Fruit fly (Drosophila melanogaster) whole organism, prepupa: ENCODE measurements around the gene RpL8.

Experiments
- Blimp-1 ChIP-seq: fragments of 200-800 bp; sonication (Bioruptor generic); optimal IDR thresholded peaks from 3 replicates; lab custom pipeline; 2017; ENCODE audit warnings: missing biosample characterization, missing genetic modification characterization, mild to moderate bottlenecking, moderate library complexity, missing genetic modification reagents
- CG10631 ChIP-seq: fragments of 200-800 bp; sonication (Bioruptor generic); optimal IDR thresholded peaks from 2 replicates; lab custom pipeline; 2016; ENCODE audit warnings: missing biosample characterization, missing genetic modification characterization
- CG10669 ChIP-seq: fragments of 200-800 bp; sonication (Bioruptor generic); optimal IDR thresholded peaks from 3 replicates; lab custom pipeline; 2018; ENCODE audit warnings: missing biosample characterization, mild to moderate bottlenecking, missing genetic modification characterization, moderate library complexity
- CG11762 ChIP-seq: fragments of 200-800 bp; sonication (Bioruptor generic); optimal IDR thresholded peaks from 3 replicates; lab custom pipeline; 2016; ENCODE audit warnings: missing biosample characterization, missing genetic modification characterization; ENCODE audit not compliant: insufficient read depth
- CG11902 ChIP-seq: fragments of 200-800 bp; sonication (Bioruptor generic); optimal IDR thresholded peaks from 3 replicates; lab custom pipeline; 2016; ENCODE audit warnings: missing biosample characterization, missing genetic modification characterization
- CG15336 ChIP-seq: fragments of 200-800 bp; sonication (Bioruptor generic); IDR thresholded peaks from 2 replicates; pipeline ENCODE4 v1.3.6; 2022; ENCODE audit warnings: missing biosample characterization, missing genetic modification characterization
- CG16779 ChIP-seq: fragments of 200-800 bp; sonication (Bioruptor generic); optimal IDR thresholded peaks from 3 replicates; lab custom pipeline; 2017; ENCODE audit warnings: missing biosample characterization, mild to moderate bottlenecking, missing genetic modification characterization
- CG3032 ChIP-seq: fragments of 200-800 bp; optimal IDR thresholded peaks from 2 replicates; lab custom pipeline; 2019; ENCODE audit warnings: missing biosample characterization, mild to moderate bottlenecking, missing genetic modification characterization, moderate library complexity
- CG31627 ChIP-seq: fragments of 200-800 bp; sonication (Bioruptor generic); optimal IDR thresholded peaks from 3 replicates; lab custom pipeline; 2016; ENCODE audit warnings: missing biosample characterization, missing genetic modification characterization
- CG32006 ChIP-seq: fragments of 200-800 bp; sonication (Bioruptor generic); optimal IDR thresholded peaks from 3 replicates; lab custom pipeline; 2017; ENCODE audit warnings: missing biosample characterization, mild to moderate bottlenecking, missing genetic modification characterization
- CG34406 ChIP-seq: fragments of 200-800 bp; sonication (Bioruptor generic); optimal IDR thresholded peaks from 3 replicates; lab custom pipeline; 2016; ENCODE audit warnings: missing biosample characterization, missing genetic modification characterization
- CG3919 ChIP-seq: fragments of 200-800 bp; sonication (Bioruptor generic); optimal IDR thresholded peaks from 3 replicates; lab custom pipeline; 2016; ENCODE audit warnings: missing biosample characterization, missing genetic modification characterization
- CG4318 ChIP-seq: fragments of 200-800 bp; sonication (Bioruptor generic); optimal IDR thresholded peaks from 3 replicates; lab custom pipeline; 2017; ENCODE audit warnings: missing biosample characterization, mild to moderate bottlenecking, missing genetic modification characterization
- CG6163 ChIP-seq: fragments of 200-800 bp; sonication (Bioruptor generic); IDR thresholded peaks from 3 replicates; pipeline ENCODE4 v1.3.6; 2022; ENCODE audit warnings: missing biosample characterization, missing genetic modification characterization
- CG6276 ChIP-seq: fragments of 200-800 bp; sonication (Bioruptor generic); optimal IDR thresholded peaks from 2 replicates; lab custom pipeline; 2017; ENCODE audit warnings: missing biosample characterization, mild to moderate bottlenecking, missing genetic modification characterization
- CG6792 ChIP-seq: fragments of 200-800 bp; sonication (Bioruptor generic); optimal IDR thresholded peaks from 3 replicates; lab custom pipeline; 2016; ENCODE audit warnings: missing biosample characterization, missing genetic modification characterization
- CG6808 ChIP-seq: fragments of 200-800 bp; sonication (Bioruptor generic); optimal IDR thresholded peaks from 3 replicates; lab custom pipeline; 2017; ENCODE audit warnings: missing biosample characterization, missing genetic modification characterization, mild to moderate bottlenecking, moderate library complexity, missing genetic modification reagents
- CG6854 ChIP-seq: fragments of 200-800 bp; sonication (Bioruptor generic); optimal IDR thresholded peaks from 2 replicates; lab custom pipeline; 2017; ENCODE audit warnings: missing biosample characterization, mild to moderate bottlenecking, missing genetic modification characterization
- CG7368 ChIP-seq: fragments of 200-800 bp; sonication (Bioruptor generic); optimal IDR thresholded peaks from 3 replicates; lab custom pipeline; 2016; ENCODE audit warnings: missing biosample characterization, missing genetic modification characterization
- CG8119 ChIP-seq: fragments of 200-800 bp; sonication (Bioruptor generic); IDR thresholded peaks from 3 replicates; pipeline ENCODE4 v1.3.6; 2022; ENCODE audit warnings: missing biosample characterization, missing genetic modification characterization
- CG9139 ChIP-seq: fragments of 200-800 bp; sonication (Bioruptor generic); optimal IDR thresholded peaks from 3 replicates; lab custom pipeline; 2017; ENCODE audit warnings: missing biosample characterization, mild to moderate bottlenecking, missing genetic modification characterization
- Eip78C ChIP-seq: fragments of 200-800 bp; sonication (Bioruptor generic); peaks from one replicate; lab custom pipeline; 2016; ENCODE audit warnings: missing biosample characterization, missing genetic modification characterization
- Eip93F ChIP-seq: fragments of 200-800 bp; sonication (Bioruptor generic); optimal IDR thresholded peaks from 2 replicates; lab custom pipeline; 2016; ENCODE audit warnings: missing biosample characterization, mild to moderate bottlenecking, missing genetic modification characterization
- Ets21C ChIP-seq: fragments of 200-800 bp; sonication (Bioruptor generic); optimal IDR thresholded peaks from 3 replicates; lab custom pipeline; 2016; ENCODE audit warnings: missing biosample characterization, missing genetic modification characterization
- Ets96B ChIP-seq: fragments of 200-800 bp; optimal IDR thresholded peaks from 2 replicates; lab custom pipeline; 2019; ENCODE audit warnings: missing biosample characterization, mild to moderate bottlenecking, missing genetic modification characterization, moderate library complexity
- Gug ChIP-seq: fragments of 200-800 bp; sonication (Bioruptor generic); IDR thresholded peaks from 2 replicates; pipeline ENCODE4 v1.3.6; 2022; ENCODE audit warnings: missing biosample characterization, missing genetic modification characterization
- Hr38 ChIP-seq: sonication (Bioruptor generic); optimal IDR thresholded peaks from 2 replicates; lab custom pipeline; 2016; ENCODE audit warnings: missing biosample characterization, missing genetic modification characterization
- Hr39 ChIP-seq: fragments of 200-800 bp; sonication (Bioruptor generic); optimal IDR thresholded peaks from 2 replicates; lab custom pipeline; 2016; ENCODE audit warnings: missing biosample characterization, missing genetic modification characterization
- Lpt ChIP-seq: fragments of 200-800 bp; sonication (Bioruptor generic); optimal IDR thresholded peaks from 3 replicates; lab custom pipeline; 2016; ENCODE audit warnings: missing biosample characterization, missing genetic modification characterization
- Met ChIP-seq: fragments of 200-800 bp; sonication (Bioruptor generic); optimal IDR thresholded peaks from 3 replicates; lab custom pipeline; 2016; ENCODE audit warnings: missing biosample characterization, missing genetic modification characterization
- OdsH ChIP-seq: fragments of 200-800 bp; sonication (Bioruptor generic); optimal IDR thresholded peaks from 3 replicates; lab custom pipeline; 2016; ENCODE audit warnings: missing biosample characterization, missing genetic modification characterization
- Smox ChIP-seq: fragments of 200-800 bp; sonication (Bioruptor generic); optimal IDR thresholded peaks from 3 replicates; lab custom pipeline; 2016; ENCODE audit warnings: missing biosample characterization, missing genetic modification characterization
- Sox102F ChIP-seq: fragments of 200-800 bp; sonication (Bioruptor generic); optimal IDR thresholded peaks from 2 replicates; lab custom pipeline; 2016; ENCODE audit warnings: missing biosample characterization, mild to moderate bottlenecking, missing genetic modification characterization
- Sox14 ChIP-seq: fragments of 200-800 bp; sonication (Bioruptor generic); optimal IDR thresholded peaks from 3 replicates; lab custom pipeline; 2016; ENCODE audit warnings: missing biosample characterization, missing genetic modification characterization
- achi ChIP-seq: fragments of 200-800 bp; sonication (Bioruptor generic); optimal IDR thresholded peaks from 3 replicates; lab custom pipeline; 2016; ENCODE audit warnings: missing biosample characterization, missing genetic modification characterization
- cyc ChIP-seq: fragments of 200-800 bp; sonication (Bioruptor generic); optimal IDR thresholded peaks from 3 replicates; lab custom pipeline; 2016; ENCODE audit warnings: missing biosample characterization, missing genetic modification characterization
- dac ChIP-seq: fragments of 200-800 bp; sonication (Bioruptor generic); optimal IDR thresholded peaks from 2 replicates; lab custom pipeline; 2017; ENCODE audit warnings: missing biosample characterization, mild to moderate bottlenecking, missing genetic modification characterization
- dsx ChIP-seq: fragments of 200-800 bp; optimal IDR thresholded peaks from 3 replicates; lab custom pipeline; 2019; ENCODE audit warnings: missing biosample characterization, mild to moderate bottlenecking, missing genetic modification characterization, moderate library complexity; ENCODE audit not compliant: poor library complexity, severe bottlenecking
- eg ChIP-seq: fragments of 200-800 bp; sonication (Bioruptor generic); IDR thresholded peaks from 3 replicates; pipeline ENCODE4 v1.3.6; 2022; ENCODE audit warnings: missing biosample characterization, missing genetic modification characterization
- esn ChIP-seq: fragments of 200-800 bp; sonication (Bioruptor generic); optimal IDR thresholded peaks from 2 replicates; lab custom pipeline; 2016; ENCODE audit warnings: missing biosample characterization, mild to moderate bottlenecking, missing genetic modification characterization, moderate library complexity
- fd59A ChIP-seq: fragments of 200-800 bp; sonication (Bioruptor generic); optimal IDR thresholded peaks from 2 replicates; lab custom pipeline; 2017; ENCODE audit warnings: missing biosample characterization, mild to moderate bottlenecking, missing genetic modification characterization, missing genetic modification reagents
- fd85E ChIP-seq: fragments of 200-800 bp; sonication (Bioruptor generic); optimal IDR thresholded peaks from 3 replicates; lab custom pipeline; 2016; ENCODE audit warnings: missing biosample characterization, missing genetic modification characterization
- lz ChIP-seq: fragments of 200-800 bp; sonication (Bioruptor generic); optimal IDR thresholded peaks from 3 replicates; lab custom pipeline; 2016; ENCODE audit warnings: missing biosample characterization, missing genetic modification characterization
- net ChIP-seq: fragments of 200-800 bp; sonication (Bioruptor generic); optimal IDR thresholded peaks from 3 replicates; lab custom pipeline; 2016; ENCODE audit warnings: missing biosample characterization, missing genetic modification characterization
- salr ChIP-seq, 2 experiments: fragments of 200-800 bp; sonication (Bioruptor generic); optimal IDR thresholded peaks; 3 replicates each; lab custom pipeline; 2016 to 2018; ENCODE audit warnings: missing biosample characterization in 2 of 2, missing genetic modification characterization in 2 of 2, mild to moderate bottlenecking in 1 of 2
- spab ChIP-seq: fragments of 200-800 bp; sonication (Bioruptor generic); optimal IDR thresholded peaks from 2 replicates; lab custom pipeline; 2017; ENCODE audit warnings: missing biosample characterization, mild to moderate bottlenecking, missing genetic modification characterization, missing genetic modification reagents
- svp ChIP-seq: fragments of 200-800 bp; sonication (Bioruptor generic); peaks from one replicate; lab custom pipeline; 2016; ENCODE audit warnings: missing biosample characterization, missing genetic modification characterization
- topi ChIP-seq: fragments of 200-800 bp; sonication (Bioruptor generic); optimal IDR thresholded peaks from 3 replicates; lab custom pipeline; 2016; ENCODE audit warnings: missing biosample characterization, missing genetic modification characterization
- vri ChIP-seq: fragments of 200-800 bp; sonication (Bioruptor generic); optimal IDR thresholded peaks from 3 replicates; lab custom pipeline; 2016; ENCODE audit warnings: missing biosample characterization, mild to moderate bottlenecking, missing genetic modification characterization

Gene RpL8

dm6 chr3L:2570269-2570723, 17.0 kb upstream of the RpL8 start (continued):
- TF ChIP-seq CG6163 (peak; percentile 89), CG16779 (tag; lab: Kevin White, UChicago) (peak; percentile 44), CG3032 (tag; lab: Kevin White, UChicago) (peak; percentile 45), lz (GFP tag; lab: Kevin White, UChicago) (peak; percentile 87), Eip93F (peak; percentile 72), Gug (GFP tag; lab: Robert Waterston, UW) (peak; percentile 50; the same call in 1 of the 2 replicates), Lpt (GFP tag; lab: Kevin White, UChicago) (peak; percentile 58), Sox102F (GFP tag; lab: Kevin White, UChicago) (peak; percentile 90), Sox14 (GFP tag; lab: Kevin White, UChicago) (peak; percentile 83), topi (GFP tag; lab: Kevin White, UChicago) (peak; percentile 81), CG31627 (peak; percentile 81)

- peak; percentile 55 for TF ChIP-seq dac (GFP tag; lab: Kevin White, UChicago)
- peak; percentile 79 for TF ChIP-seq Eip78C (GFP tag; lab: Kevin White, UChicago)
- TF ChIP-seq esn (GFP tag; lab: Kevin White, UChicago) = no peak
- no peak for TF ChIP-seq CG34406 (GFP tag; lab: Kevin White, UChicago)
- TF ChIP-seq CG8119 = peak; percentile 80
- no peak for TF ChIP-seq Ets21C (GFP tag; lab: Kevin White, UChicago)
- peak; percentile 32 for TF ChIP-seq CG7368 (GFP tag; lab: Kevin White, UChicago)
- TF ChIP-seq CG15336 (GFP tag; lab: Robert Waterston, UW) = peak; percentile 79
- TF ChIP-seq CG31627 = no peak
- TF ChIP-seq fd85E (GFP tag; lab: Kevin White, UChicago) = no peak
- no peak for TF ChIP-seq CG4318 (GFP tag; lab: Kevin White, UChicago)
- TF ChIP-seq Ets96B (tag; lab: Kevin White, UChicago) = no peak
- no peak for TF ChIP-seq Met
- TF ChIP-seq CG10669 (GFP tag; lab: Kevin White, UChicago) = no peak
- TF ChIP-seq OdsH (GFP tag; lab: Kevin White, UChicago) = peak; percentile 53
- peak; percentile 24 for TF ChIP-seq CG11762 (GFP tag; lab: Kevin White, UChicago)
- TF ChIP-seq Gug (GFP tag; lab: Robert Waterston, UW) = peak; percentile 82
- TF ChIP-seq salr (GFP tag; optimal IDR thresholded peaks at IDR 0.05; lab: Kevin White, UChicago) = peak in 1 of 2 experiments; percentile 34
- TF ChIP-seq CG6792 (GFP tag; lab: Kevin White, UChicago) = no peak
- TF ChIP-seq CG11902 (GFP tag; lab: Kevin White, UChicago) = peak; percentile 41
- no peak for TF ChIP-seq Sox14 (GFP tag; lab: Kevin White, UChicago)
- no peak for TF ChIP-seq spab (GFP tag; lab: Kevin White, UChicago)
- TF ChIP-seq CG6854 = no peak
- TF ChIP-seq CG32006 (GFP tag; lab: Kevin White, UChicago) = peak; percentile 63
- TF ChIP-seq CG6163 = peak; percentile 79
- TF ChIP-seq Hr38 (GFP tag; lab: Kevin White, UChicago) = no peak
- TF ChIP-seq eg (GFP tag; lab: Robert Waterston, UW) = peak; percentile 89
- no peak for TF ChIP-seq dsx (GFP tag; lab: Kevin White, UChicago)
- TF ChIP-seq cyc (GFP tag; lab: Kevin White, UChicago) = peak; percentile 49
- TF ChIP-seq Sox102F (GFP tag; lab: Kevin White, UChicago) = no peak
- no peak for TF ChIP-seq lz (GFP tag; lab: Kevin White, UChicago)
- no peak for TF ChIP-seq CG6808 (GFP tag; lab: Kevin White, UChicago)
- TF ChIP-seq vri = no peak
- peak; percentile 37 for TF ChIP-seq achi (GFP tag; lab: Kevin White, UChicago)
- no peak for TF ChIP-seq Hr39 (GFP tag; lab: Kevin White, UChicago)
- TF ChIP-seq fd59A (GFP tag; lab: Kevin White, UChicago) = no peak
- no peak for TF ChIP-seq CG9139 (GFP tag; lab: Kevin White, UChicago)
- TF ChIP-seq CG3919 (GFP tag; lab: Kevin White, UChicago) = peak; percentile 69
- TF ChIP-seq CG10631 (GFP tag; lab: Kevin White, UChicago) = peak; percentile 15
- peak; percentile 80 for TF ChIP-seq CG6276
- TF ChIP-seq CG16779 (tag; lab: Kevin White, UChicago) = no peak
- no peak for TF ChIP-seq Smox (GFP tag; lab: Kevin White, UChicago)
- peak; percentile 20 for TF ChIP-seq net (GFP tag; lab: Kevin White, UChicago)
- TF ChIP-seq svp = peak; percentile 65
- no peak for TF ChIP-seq Blimp-1 (GFP tag; lab: Kevin White, UChicago)
- no peak for TF ChIP-seq CG3032 (tag; lab: Kevin White, UChicago)
These were observed 15.3 kb upstream of the RpL8 start for dm6 chr3L:2571975-2572374.
